Worm (Caenorhabditis elegans): Measurements from ENCODE around the gene athp-2.

Gene athp-2

DNA sequence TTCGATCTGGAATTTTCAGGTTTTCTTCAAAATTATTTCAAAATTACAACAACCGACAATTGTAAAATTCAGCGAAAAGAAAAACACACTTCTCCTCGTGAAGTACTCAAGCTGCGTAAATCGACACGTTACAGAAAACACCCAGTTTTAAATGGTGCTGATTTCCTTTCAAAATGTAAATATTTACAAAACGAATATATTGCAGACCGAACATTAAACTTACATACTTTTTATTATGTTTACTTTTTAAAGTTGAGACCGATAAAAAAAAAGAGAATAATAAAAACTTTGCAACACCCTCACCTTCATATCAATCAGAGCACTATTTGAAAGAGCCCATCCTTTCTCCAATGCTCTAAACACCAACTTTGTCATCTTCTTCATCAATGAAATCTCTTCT is 30.9 kb downstream of the athp-2 start:
- no peak for TF ChIP-seq madf-8 (GFP tag; conservative IDR thresholded peaks at IDR 0.05)
- TF ChIP-seq bed-2 (GFP tag; IDR thresholded peaks at IDR 0.05), result no peak
- TF ChIP-seq atf-7 (tag; optimal IDR thresholded peaks at IDR 0.05), result no peak
- TF ChIP-seq nhr-179 (tag; optimal IDR thresholded peaks at IDR 0.05), result no peak
- no peak for TF ChIP-seq tlf-1 (GFP tag; optimal IDR thresholded peaks at IDR 0.05)
- TF ChIP-seq cebp-1 (GFP tag; IDR thresholded peaks at IDR 0.05), result no peak
- no peak for TF ChIP-seq cebp-1 (tag; optimal IDR thresholded peaks at IDR 0.05)
- no peak for TF ChIP-seq cebp-2 (GFP tag; IDR thresholded peaks at IDR 0.05)
- TF ChIP-seq lir-1 (GFP tag; conservative IDR thresholded peaks at IDR 0.05), result no peak
- no peak for TF ChIP-seq let-607 (tag; optimal IDR thresholded peaks at IDR 0.05)
- TF ChIP-seq ZK185.1 (tag; optimal IDR thresholded peaks at IDR 0.05; ENCODE audit: poor library complexity, severe bottlenecking), result no peak
- no peak for TF ChIP-seq die-1 (tag; optimal IDR thresholded peaks at IDR 0.05)

DNA sequence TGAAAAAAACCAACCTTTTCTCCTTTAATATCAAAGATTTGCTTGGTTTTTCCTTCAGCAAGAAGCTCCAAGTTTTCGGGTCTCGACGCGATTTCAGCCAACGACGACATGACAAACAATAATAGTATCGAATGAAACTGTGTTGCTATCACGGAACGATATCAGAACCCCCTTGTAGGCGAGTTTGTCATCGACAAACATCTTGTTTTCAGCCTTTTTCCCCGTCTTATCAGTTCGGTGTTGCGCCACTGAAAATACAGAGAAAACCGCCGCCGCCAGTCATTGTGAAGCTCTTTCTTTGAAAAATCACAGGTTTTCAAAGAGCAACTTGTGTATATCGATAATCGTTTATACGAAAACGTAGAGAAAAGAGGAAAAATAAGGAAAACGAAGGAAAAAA is 32.4 kb downstream of the athp-2 start, which contains the start of gene paic-1:
paic-1 (minus strand) TSS at position 120 of the 400 bp plus-strand sequence.
- TF ChIP-seq lsl-1 (GFP tag; optimal IDR thresholded peaks at IDR 0.05), result no peak
- TF ChIP-seq dox-1 (GFP tag; IDR thresholded peaks at IDR 0.05), result 0 out of 2 replicates have a peak, but pooled peaks have one; percentile 23
- no peak for TF ChIP-seq chd-7 (tag; optimal IDR thresholded peaks at IDR 0.05)
- peak; percentile 58 for TF ChIP-seq nhr-80 (tag; optimal IDR thresholded peaks at IDR 0.05)
- TF ChIP-seq ZK185.1 (tag; optimal IDR thresholded peaks at IDR 0.05; ENCODE audit: poor library complexity, severe bottlenecking), result peak; percentile 27
- TF ChIP-seq hmg-20 (GFP tag; IDR thresholded peaks at IDR 0.05), result 0 out of 2 replicates have a peak, but pooled peaks have one; percentile 3
- TF ChIP-seq xnd-1 (tag; optimal IDR thresholded peaks at IDR 0.05), result peak; percentile 17
- TF ChIP-seq lin-26 (GFP tag; IDR thresholded peaks at IDR 0.05), result peak; percentile 44; the same call in 1 of the 2 replicates
- TF ChIP-seq cebp-1 (GFP tag; IDR thresholded peaks at IDR 0.05), result no peak
- TF ChIP-seq cebp-1 (tag; optimal IDR thresholded peaks at IDR 0.05), result peak; percentile 9
- TF ChIP-seq hrde-1 (tag; optimal IDR thresholded peaks at IDR 0.05; ENCODE audit: borderline replicate concordance), result peak; percentile 47
- no peak for TF ChIP-seq hsf-1 (GFP tag; IDR thresholded peaks at IDR 0.05)
- 0 out of 2 replicates have a peak, but pooled peaks have one; percentile 7 for TF ChIP-seq pbrm-1 (GFP tag; IDR thresholded peaks at IDR 0.05)
- TF ChIP-seq madf-6 (GFP tag; IDR thresholded peaks at IDR 0.05), result peak; percentile 32
- 0 out of 2 replicates have a peak, but pooled peaks have one; percentile 19 for TF ChIP-seq Y79H2A.3 (GFP tag; conservative IDR thresholded peaks at IDR 0.05)
- TF ChIP-seq Y95B8A.8 (GFP tag; IDR thresholded peaks at IDR 0.05), result 0 out of 2 replicates have a peak, but pooled peaks have one; percentile 51
- TF ChIP-seq lin-54 (GFP tag; optimal IDR thresholded peaks at IDR 0.05), result peak; percentile 20
- no peak for TF ChIP-seq dpl-1 (GFP tag; optimal IDR thresholded peaks at IDR 0.05)
- TF ChIP-seq F22D6.2 (tag; optimal IDR thresholded peaks at IDR 0.05), result no peak
- peak; percentile 27 for TF ChIP-seq lin-40 (tag; optimal IDR thresholded peaks at IDR 0.05)
- no peak for TF ChIP-seq Y53G8AR.9 (GFP tag; conservative IDR thresholded peaks at IDR 0.05)
- TF ChIP-seq D2030.7 (GFP tag; IDR thresholded peaks at IDR 0.05), result no peak
- TF ChIP-seq Y56A3A.18 (GFP tag; IDR thresholded peaks at IDR 0.05), result no peak
- TF ChIP-seq B0035.1 (tag; optimal IDR thresholded peaks at IDR 0.05), result peak; percentile 38
- TF ChIP-seq madf-3 (GFP tag; IDR thresholded peaks at IDR 0.05), result 0 out of 2 replicates have a peak, but pooled peaks have one; percentile 11
- peak in 1 of 3 experiments; percentile 37 for TF ChIP-seq lin-35 (GFP tag; optimal IDR thresholded peaks at IDR 0.05)
- peak; percentile 53; the same call in 1 of the 2 replicates for TF ChIP-seq B0336.3 (GFP tag; IDR thresholded peaks at IDR 0.05)

All from whole organism, young adult.